Worm (Caenorhabditis elegans) whole organism, mixed stage, embryonic: ENCODE data around the gene T15B7.14.

Experiments
- ces-1 ChIP-seq: fragments of 150-350 bp; optimal IDR thresholded peaks from 2 replicates; lab custom pipeline; 2014; ENCODE audit warnings: missing biosample characterization, missing genetic modification reagents, missing genetic modification characterization
- drap-1 ChIP-seq: fragments of 200-800 bp; sonication (Bioruptor generic); optimal IDR thresholded peaks from 3 replicates; lab custom pipeline; 2018; ENCODE audit warnings: mild to moderate bottlenecking, missing genetic modification characterization, missing compliant biosample characterization
- elt-1 ChIP-seq: sonication (generic microtip); optimal IDR thresholded peaks from 2 replicates; lab custom pipeline; 2017; ENCODE audit warnings: missing genetic modification characterization, mild to moderate bottlenecking, missing compliant biosample characterization, antibody characterized with exemption, moderate library complexity, borderline replicate concordance; ENCODE audit not compliant: insufficient read depth
- mab-5 ChIP-seq: fragments of 150-350 bp; optimal IDR thresholded peaks from 2 replicates; lab custom pipeline; 2014; ENCODE audit warnings: missing biosample characterization, missing genetic modification characterization
- unc-62 ChIP-seq: fragments of 150-350 bp; optimal IDR thresholded peaks from 2 replicates; lab custom pipeline; 2014; ENCODE audit warnings: missing biosample characterization, missing genetic modification reagents, missing genetic modification characterization
- zip-8 ChIP-seq: fragments of 150-350 bp; optimal IDR thresholded peaks from 2 replicates; lab custom pipeline; 2014; ENCODE audit warnings: missing biosample characterization, missing genetic modification characterization

ce11 chrV:6782260-6782659 lies 52.9 kb downstream of the T15B7.14 start:
- no peak for TF ChIP-seq drap-1 (GFP tag; lab: Kevin White, UChicago)
- TF ChIP-seq elt-1 (tag; lab: Kevin White, UChicago): no peak
- TF ChIP-seq zip-8: no peak
- no peak for TF ChIP-seq mab-5 (tag; lab: Kevin White, UChicago)
- no peak for TF ChIP-seq unc-62 (GFP tag; lab: Kevin White, UChicago)
- TF ChIP-seq ces-1: no peak
